Fruit fly (Drosophila melanogaster): ENCODE results near the gene CG44227.

The CG44227 gene

dm6 chr3R:8659200-8659897 lies 25.6 kb downstream of the CG44227 start (continued):
- TF ChIP-seq jigr1 (GFP tag; IDR thresholded peaks at IDR 0.05) (no peak), row (GFP tag; IDR thresholded peaks at IDR 0.05) (peak; percentile 82), Atf-2 (GFP tag; optimal IDR thresholded peaks at IDR 0.05) (no peak), CG4617 (GFP tag; optimal IDR thresholded peaks at IDR 0.05; ENCODE audit: borderline replicate concordance) (peak; percentile 9), mirr (GFP tag; optimal IDR thresholded peaks at IDR 0.05) (peak; percentile 70), Vsx1 (GFP tag; optimal IDR thresholded peaks at IDR 0.05) (peak; percentile 10), CG6654 (GFP tag; optimal IDR thresholded peaks at IDR 0.05) (no peak), CG13287 (GFP tag; IDR thresholded peaks at IDR 0.05; ENCODE audit: partially characterized antibody) (no peak; the same call in 1 of the 2 replicates), Ptx1 (GFP tag; IDR thresholded peaks at IDR 0.05) (peak; percentile 58; the same call in 1 of the 2 replicates), wek (GFP tag; optimal IDR thresholded peaks at IDR 0.05) (peak; percentile 34), Gug (GFP tag; IDR thresholded peaks at IDR 0.05) (peak; percentile 50; the same call in 1 of the 4 replicates), NC2α (GFP tag; optimal IDR thresholded peaks at IDR 0.05) (no peak), Dip2 (GFP tag; IDR thresholded peaks at IDR 0.05) (no peak), CG34376 (GFP tag; optimal IDR thresholded peaks at IDR 0.05) (peak; percentile 78), scrt (GFP tag; optimal IDR thresholded peaks at IDR 0.05) (peak; percentile 41), sima (GFP tag; optimal IDR thresholded peaks at IDR 0.05) (no peak), eyg (GFP tag; optimal IDR thresholded peaks at IDR 0.05) (no peak), Camta (GFP tag; optimal IDR thresholded peaks at IDR 0.05) (peak; percentile 64), pnt (GFP tag; optimal IDR thresholded peaks at IDR 0.05) (peak; percentile 23), bcd (GFP tag; optimal IDR thresholded peaks at IDR 0.05) (peak; percentile 47), tgo (GFP tag; IDR thresholded peaks at IDR 0.05) (peak; percentile 53), CG3281 (GFP tag; optimal IDR thresholded peaks at IDR 0.05) (peak; percentile 74), Lpt (GFP tag; optimal IDR thresholded peaks at IDR 0.05) (no peak), abd-A (tag; optimal IDR thresholded peaks at IDR 0.05) (peak; percentile 88), dmrt11E (tag; optimal IDR thresholded peaks at IDR 0.05) (peak; percentile 11), CG18619 (GFP tag; optimal IDR thresholded peaks at IDR 0.05) (peak; percentile 50), CG5953 (GFP tag; IDR thresholded peaks at IDR 0.05) (peak; percentile 42; the same call in 1 of the 2 replicates), wdn (GFP tag; IDR thresholded peaks at IDR 0.05) (peak; percentile 34; the same call in 1 of the 2 replicates), CG12744 (GFP tag; optimal IDR thresholded peaks at IDR 0.05) (no peak), CG1024 (GFP tag; IDR thresholded peaks at IDR 0.05) (no peak), Doc2 (GFP tag; IDR thresholded peaks at IDR 0.05) (no peak), CG7357 (GFP tag; IDR thresholded peaks at IDR 0.05) (no peak), CG1792 (GFP tag; optimal IDR thresholded peaks at IDR 0.05) (no peak), btn (GFP tag; optimal IDR thresholded peaks at IDR 0.05) (no peak), CG7963 (GFP tag; IDR thresholded peaks at IDR 0.05; ENCODE audit: partially characterized antibody) (no peak), CG30020 (tag; optimal IDR thresholded peaks at IDR 0.05) (no peak), CG2875 (GFP tag; optimal IDR thresholded peaks at IDR 0.05) (peak; percentile 41), da (GFP tag; optimal IDR thresholded peaks at IDR 0.05) (no peak), dimm (GFP tag; IDR thresholded peaks at IDR 0.05) (no peak), jing (GFP tag; optimal IDR thresholded peaks at IDR 0.05) (no peak), CG2712 (tag; optimal IDR thresholded peaks at IDR 0.05) (peak; percentile 51), CG7987 (GFP tag; optimal IDR thresholded peaks at IDR 0.05) (peak; percentile 37), CG12071 (GFP tag; optimal IDR thresholded peaks at IDR 0.05) (no peak), CG18262 (tag; optimal IDR thresholded peaks at IDR 0.05) (peak; percentile 27), H15 (GFP tag; IDR thresholded peaks at IDR 0.05) (no peak), CG15696 (tag; optimal IDR thresholded peaks at IDR 0.05) (peak; percentile 33), nerfin-2 (GFP tag; IDR thresholded peaks at IDR 0.05; ENCODE audit: partially characterized antibody) (no peak), Opbp (GFP tag; IDR thresholded peaks at IDR 0.05; ENCODE audit: partially characterized antibody) (0 out of 3 replicates have a peak, but pooled peaks have one; percentile 27), E2f2 (GFP tag; IDR thresholded peaks at IDR 0.05) (peak; percentile 24; the same call in 1 of the 2 replicates)
